Worm (Caenorhabditis elegans): ENCODE data around the gene M03D4.4.

DNA sequence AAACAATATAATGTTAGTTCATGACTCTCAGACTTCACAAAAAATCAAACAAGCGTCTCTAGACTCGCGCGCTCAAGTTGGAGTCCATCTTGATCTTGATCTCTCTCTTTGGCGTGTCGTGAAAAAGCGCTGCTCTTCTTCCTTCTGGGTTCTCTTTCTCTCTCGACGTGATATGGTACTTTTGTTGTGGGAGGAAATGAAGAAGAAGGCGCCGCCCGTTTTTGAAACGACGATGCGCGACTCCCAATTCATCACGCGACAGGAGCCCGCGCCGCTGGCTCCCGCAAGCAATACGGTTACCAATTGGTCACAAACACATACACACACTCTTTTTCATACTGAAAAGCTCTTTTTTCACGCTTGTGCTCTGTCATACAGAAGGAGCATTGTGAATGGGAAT lies 3.3 kb upstream of the M03D4.4 start:
- TF ChIP-seq pha-4 (GFP tag; IDR thresholded peaks at IDR 0.05) (no peak), pha-4 (tag; optimal IDR thresholded peaks at IDR 0.05) (no peak), lin-15B (tag; optimal IDR thresholded peaks at IDR 0.05) (no peak), nhr-11 (tag; optimal IDR thresholded peaks at IDR 0.05) (no peak), fos-1 (tag; optimal IDR thresholded peaks at IDR 0.05) (no peak), Y48G9A.11 (GFP tag; IDR thresholded peaks at IDR 0.05) (no peak), tra-1 (GFP tag; IDR thresholded peaks at IDR 0.05) (no peak), lsy-2 (tag; optimal IDR thresholded peaks at IDR 0.05) (no peak), ceh-82 (tag; optimal IDR thresholded peaks at IDR 0.05) (no peak), egl-27 (tag; optimal IDR thresholded peaks at IDR 0.05) (no peak)

Data from whole organism, L4 larva.